Fruit fly (Drosophila melanogaster) whole organism, embryonic: ENCODE results near the gene ND-B18.

Experiments
- Awh ChIP-seq: fragments of 200-800 bp; sonication (Bioruptor generic); IDR thresholded peaks from 2 replicates; pipeline ENCODE4, ENCODE4 v1.3.6; 2022; ENCODE audit warnings: missing biosample characterization, missing genetic modification characterization
- B-H1 ChIP-seq: fragments of 200-800 bp; sonication (Bioruptor generic); IDR thresholded peaks from 3 replicates; pipeline ENCODE4 v1.3.6; 2022; ENCODE audit warnings: missing biosample characterization, missing genetic modification characterization
- C15 ChIP-seq: fragments of 200-800 bp; sonication (Bioruptor generic); IDR thresholded peaks from 3 replicates; pipeline ENCODE4 v1.3.6; 2022; ENCODE audit warnings: missing biosample characterization, missing genetic modification characterization
- CG10959 ChIP-seq: fragments of 200-800 bp; sonication (Bioruptor generic); IDR thresholded peaks from 2 replicates; pipeline ENCODE4 v1.3.6; 2022; ENCODE audit warnings: missing biosample characterization, missing genetic modification characterization
- CG11723 ChIP-seq: fragments of 200-800 bp; sonication (Bioruptor generic); optimal IDR thresholded peaks from 2 replicates; lab custom pipeline; 2017; ENCODE audit warnings: missing biosample characterization, mild to moderate bottlenecking, missing genetic modification characterization
- CG1233 ChIP-seq: fragments of 200-800 bp; sonication (Bioruptor generic); optimal IDR thresholded peaks from 4 replicates; lab custom pipeline; 2018; ENCODE audit warnings: missing biosample characterization, mild to moderate bottlenecking, missing genetic modification characterization
- CG13624 ChIP-seq: fragments of 200-800 bp; sonication (Bioruptor generic); optimal IDR thresholded peaks from 2 replicates; lab custom pipeline; 2016; ENCODE audit warnings: missing biosample characterization, missing genetic modification characterization
- CG14710 ChIP-seq: fragments of 200-800 bp; sonication (Bioruptor generic); optimal IDR thresholded peaks from 3 replicates; lab custom pipeline; 2019; ENCODE audit warnings: missing biosample characterization, mild to moderate bottlenecking, missing genetic modification characterization, moderate library complexity
- CG14965 ChIP-seq: fragments of 200-800 bp; sonication (Bioruptor generic); optimal IDR thresholded peaks from 2 replicates; lab custom pipeline; 2016; ENCODE audit warnings: missing biosample characterization, missing genetic modification characterization, borderline replicate concordance
- CG15514 ChIP-seq: fragments of 200-800 bp; sonication (Bioruptor generic); optimal IDR thresholded peaks from 3 replicates; lab custom pipeline; 2017; ENCODE audit warnings: missing biosample characterization, missing genetic modification characterization, mild to moderate bottlenecking, moderate library complexity, missing genetic modification reagents
- CG16813 ChIP-seq: fragments of 200-800 bp; sonication (Bioruptor generic); IDR thresholded peaks from 3 replicates; pipeline ENCODE4 v1.3.6; 2022; ENCODE audit warnings: missing biosample characterization, missing genetic modification characterization; ENCODE audit not compliant: partially characterized antibody
- CG18011 ChIP-seq: fragments of 200-800 bp; sonication (Bioruptor generic); optimal IDR thresholded peaks from 2 replicates; lab custom pipeline; 2017; ENCODE audit warnings: missing biosample characterization, missing genetic modification characterization, mild to moderate bottlenecking, moderate library complexity, missing genotype
- CG2875 ChIP-seq: fragments of 200-800 bp; sonication (Bioruptor generic); optimal IDR thresholded peaks from 2 replicates; lab custom pipeline; 2017; ENCODE audit warnings: missing biosample characterization, mild to moderate bottlenecking, missing genetic modification characterization, missing genetic modification reagents
- CG32767 ChIP-seq: fragments of 200-800 bp; sonication (Bioruptor generic); IDR thresholded peaks from 2 replicates; pipeline ENCODE4 v1.3.6; 2022; ENCODE audit warnings: missing biosample characterization, missing genetic modification characterization
- CG4282 ChIP-seq: fragments of 200-800 bp; sonication (Bioruptor generic); optimal IDR thresholded peaks from 2 replicates; lab custom pipeline; 2016; ENCODE audit warnings: missing biosample characterization, missing genetic modification characterization
- CG4328 ChIP-seq: fragments of 200-800 bp; sonication (Bioruptor generic); optimal IDR thresholded peaks from 3 replicates; lab custom pipeline; 2017; ENCODE audit warnings: missing biosample characterization, missing genetic modification reagents, missing genetic modification characterization
- CG4730 ChIP-seq: fragments of 200-800 bp; sonication (Bioruptor generic); IDR thresholded peaks from 2 replicates; pipeline ENCODE4 v1.3.6; 2022; ENCODE audit warnings: missing biosample characterization, missing genetic modification characterization
- CG4854 ChIP-seq: fragments of 200-800 bp; sonication (Bioruptor generic); optimal IDR thresholded peaks from 2 replicates; lab custom pipeline; 2016; ENCODE audit warnings: missing biosample characterization, missing genetic modification characterization, inconsistent platforms
- CG6813 ChIP-seq: fragments of 200-800 bp; sonication (Bioruptor generic); optimal IDR thresholded peaks from 2 replicates; lab custom pipeline; 2017; ENCODE audit warnings: missing biosample characterization, missing genetic modification characterization, mild to moderate bottlenecking, moderate library complexity, missing genetic modification reagents
- CG7745 ChIP-seq: fragments of 200-800 bp; sonication (Bioruptor generic); optimal IDR thresholded peaks from 2 replicates; lab custom pipeline; 2018; ENCODE audit warnings: missing biosample characterization, mild to moderate bottlenecking, missing genetic modification characterization, moderate library complexity
- CG8478 ChIP-seq: fragments of >200 bp; optimal IDR thresholded peaks from 2 replicates; lab custom pipeline; 2018
- CG9215 ChIP-seq: fragments of 200-800 bp; sonication (Bioruptor generic); IDR thresholded peaks from 2 replicates; pipeline ENCODE4 v1.3.6; 2022; ENCODE audit warnings: missing biosample characterization, missing genetic modification characterization
- Chrac-16 ChIP-seq: fragments of 200-800 bp; sonication (Bioruptor generic); optimal IDR thresholded peaks from 3 replicates; lab custom pipeline; 2016; ENCODE audit warnings: missing biosample characterization, missing genetic modification characterization
- Drgx ChIP-seq: fragments of 200-800 bp; sonication (Bioruptor generic); IDR thresholded peaks from 2 replicates; pipeline ENCODE4 v1.3.6; 2022; ENCODE audit warnings: missing biosample characterization, missing genetic modification characterization
- H15 ChIP-seq: fragments of 200-800 bp; sonication (Bioruptor generic); IDR thresholded peaks from 3 replicates; pipeline ENCODE4 v1.3.6; 2022; ENCODE audit warnings: missing biosample characterization, missing genetic modification characterization
- HLH54F ChIP-seq: fragments of 200-800 bp; sonication (Bioruptor generic); optimal IDR thresholded peaks from 3 replicates; lab custom pipeline; 2016; ENCODE audit warnings: missing biosample characterization, missing genetic modification characterization
- Mad ChIP-seq: fragments of 200-800 bp; sonication (Bioruptor generic); optimal IDR thresholded peaks from 2 replicates; lab custom pipeline; 2016; ENCODE audit warnings: missing biosample characterization, missing genetic modification characterization
- NC2α ChIP-seq: fragments of 200-800 bp; sonication (Bioruptor generic); optimal IDR thresholded peaks from 2 replicates; lab custom pipeline; 2016; ENCODE audit warnings: missing biosample characterization, missing genetic modification characterization
- NC2β ChIP-seq: fragments of 200-800 bp; sonication (Bioruptor generic); optimal IDR thresholded peaks from 2 replicates; lab custom pipeline; 2016; ENCODE audit warnings: missing biosample characterization, missing genetic modification characterization
- Optix ChIP-seq: fragments of 200-800 bp; sonication (Bioruptor generic); IDR thresholded peaks from 3 replicates; pipeline ENCODE4 v1.3.6; 2022; ENCODE audit warnings: missing biosample characterization, missing genetic modification characterization
- Ssrp ChIP-seq: fragments of 200-800 bp; sonication (Bioruptor generic); optimal IDR thresholded peaks from 2 replicates; lab custom pipeline; 2018; ENCODE audit warnings: missing biosample characterization, mild to moderate bottlenecking, missing genetic modification characterization, moderate library complexity
- TFAM ChIP-seq: fragments of 200-800 bp; sonication (Bioruptor generic); optimal IDR thresholded peaks from 2 replicates; lab custom pipeline; 2017; ENCODE audit warnings: missing biosample characterization, missing genetic modification characterization, inconsistent platforms
- Xbp1 ChIP-seq: fragments of 200-800 bp; sonication (Bioruptor generic); optimal IDR thresholded peaks from 3 replicates; lab custom pipeline; 2016; ENCODE audit warnings: missing biosample characterization, mild to moderate bottlenecking, missing genetic modification characterization
- ap ChIP-seq: fragments of 200-800 bp; sonication (Bioruptor generic); IDR thresholded peaks from 2 replicates; pipeline ENCODE4 v1.3.6; 2022; ENCODE audit warnings: missing biosample characterization, missing genetic modification characterization
- bowl ChIP-seq: fragments of 200-800 bp; sonication (Bioruptor generic); IDR thresholded peaks from 2 replicates; pipeline ENCODE4 v1.3.6; 2022; ENCODE audit warnings: missing biosample characterization, missing genetic modification characterization
- danr ChIP-seq: fragments of 200-800 bp; sonication (Bioruptor generic); IDR thresholded peaks from 2 replicates; pipeline ENCODE4 v1.3.6; 2022; ENCODE audit warnings: missing biosample characterization, missing genetic modification characterization
- exex ChIP-seq: fragments of 200-800 bp; sonication (Bioruptor generic); optimal IDR thresholded peaks from 4 replicates; lab custom pipeline; 2018; ENCODE audit warnings: missing biosample characterization, mild to moderate bottlenecking, missing genetic modification characterization, moderate library complexity
- fru ChIP-seq: fragments of >200 bp; optimal IDR thresholded peaks from 2 replicates; lab custom pipeline; 2017
- fu2 ChIP-seq: fragments of 200-800 bp; sonication (Bioruptor generic); optimal IDR thresholded peaks from 2 replicates; lab custom pipeline; 2016; ENCODE audit warnings: missing biosample characterization, missing genetic modification characterization
- insv ChIP-seq, 2 experiments: fragments of 200-800 bp; sonication (Bioruptor generic); optimal IDR thresholded peaks; 3 replicates each; lab custom pipeline; 2016 to 2018; ENCODE audit warnings: missing biosample characterization in 2 of 2, missing genetic modification characterization in 2 of 2
- jumu ChIP-seq: fragments of 200-800 bp; sonication (Bioruptor generic); optimal IDR thresholded peaks from 3 replicates; lab custom pipeline; 2016; ENCODE audit warnings: missing biosample characterization, missing genetic modification characterization
- kah ChIP-seq: fragments of 200-800 bp; sonication (Bioruptor generic); optimal IDR thresholded peaks from 2 replicates; lab custom pipeline; 2018; ENCODE audit warnings: missing biosample characterization, mild to moderate bottlenecking, missing genetic modification characterization
- lbe ChIP-seq: fragments of 200-800 bp; sonication (Bioruptor generic); optimal IDR thresholded peaks from 2 replicates; lab custom pipeline; 2016; ENCODE audit warnings: missing biosample characterization, mild to moderate bottlenecking, missing genetic modification characterization
- nerfin-1 ChIP-seq: fragments of 200-800 bp; sonication (Bioruptor generic); optimal IDR thresholded peaks from 3 replicates; lab custom pipeline; 2019; ENCODE audit warnings: missing biosample characterization, mild to moderate bottlenecking, missing genetic modification characterization, moderate library complexity
- nmo ChIP-seq: fragments of 200-800 bp; sonication (Bioruptor generic); optimal IDR thresholded peaks from 2 replicates; lab custom pipeline; 2018; ENCODE audit warnings: missing biosample characterization, mild to moderate bottlenecking, missing genetic modification characterization, moderate library complexity
- onecut ChIP-seq: fragments of 200-800 bp; sonication (Bioruptor generic); IDR thresholded peaks from 2 replicates; pipeline ENCODE4 v1.3.6; 2022; ENCODE audit warnings: missing biosample characterization, missing genetic modification characterization
- org-1 ChIP-seq: fragments of 200-800 bp; sonication (Bioruptor generic); optimal IDR thresholded peaks from 2 replicates; lab custom pipeline; 2017; ENCODE audit warnings: missing biosample characterization, missing genetic modification characterization
- pb ChIP-seq: fragments of 200-800 bp; sonication (Bioruptor generic); optimal IDR thresholded peaks from 3 replicates; lab custom pipeline; 2016; ENCODE audit warnings: missing biosample characterization, missing genetic modification characterization
- ro ChIP-seq: fragments of 200-800 bp; sonication (Bioruptor generic); IDR thresholded peaks from 2 replicates; pipeline ENCODE4 v1.3.6; 2022; ENCODE audit warnings: missing biosample characterization, missing genetic modification characterization
- stc ChIP-seq: fragments of 200-800 bp; sonication (Bioruptor generic); IDR thresholded peaks from 2 replicates; pipeline ENCODE4 v1.3.6; 2022; ENCODE audit warnings: missing biosample characterization, missing genetic modification characterization
- tap ChIP-seq: fragments of 200-800 bp; optimal IDR thresholded peaks from 3 replicates; lab custom pipeline; 2019; ENCODE audit warnings: missing biosample characterization, mild to moderate bottlenecking, missing genetic modification characterization, moderate library complexity
- unpg ChIP-seq: fragments of 200-800 bp; sonication (Bioruptor generic); optimal IDR thresholded peaks from 3 replicates; lab custom pipeline; 2018; ENCODE audit warnings: missing biosample characterization, mild to moderate bottlenecking, missing genetic modification characterization, moderate library complexity
- wor ChIP-seq: fragments of 200-800 bp; sonication (Bioruptor generic); IDR thresholded peaks from 2 replicates; pipeline ENCODE4 v1.3.6; 2022; ENCODE audit warnings: missing biosample characterization, missing genetic modification characterization

The ND-B18 gene

dm6 chrX:15026897-15027296, 36.6 kb upstream of the ND-B18 start (continued):
- TF ChIP-seq CG7745 (no peak), CG10959 (GFP tag; lab: Robert Waterston, UW) (no peak), nmo (GFP tag; lab: Kevin White, UChicago) (peak; percentile 24), danr (no peak), Awh (0 out of 2 replicates have a peak, but pooled peaks have one; percentile 46), ap (GFP tag; lab: Robert Waterston, UW) (no peak), lbe (peak; percentile 17), CG4282 (GFP tag; lab: Kevin White, UChicago) (no peak), nerfin-1 (tag; lab: Kevin White, UChicago) (no peak), CG6813 (GFP tag; lab: Kevin White, UChicago) (no peak), ro (GFP tag; lab: Robert Waterston, UW) (no peak), pb (GFP tag; lab: Kevin White, UChicago) (no peak), NC2β (GFP tag; lab: Kevin White, UChicago) (no peak), CG11723 (GFP tag; lab: Kevin White, UChicago) (no peak), CG32767 (GFP tag; lab: Robert Waterston, UW) (no peak), wor (0 out of 2 replicates have a peak, but pooled peaks have one; percentile 15), CG4328 (no peak), CG13624 (GFP tag; lab: Kevin White, UChicago) (no peak), CG4730 (no peak), CG1233 (GFP tag; lab: Kevin White, UChicago) (no peak), tap (no peak), H15 (GFP tag; lab: Robert Waterston, UW) (0 out of 3 replicates have a peak, but pooled peaks have one; percentile 26), onecut (GFP tag; lab: Robert Waterston, UW) (no peak), kah (GFP tag; lab: Kevin White, UChicago) (no peak), Mad (GFP tag; lab: Kevin White, UChicago) (no peak), bowl (GFP tag; lab: Robert Waterston, UW) (no peak), fru (no peak), CG18011 (GFP tag; lab: Kevin White, UChicago) (no peak), CG2875 (GFP tag; lab: Kevin White, UChicago) (no peak), CG14710 (tag; lab: Kevin White, UChicago) (no peak), B-H1 (GFP tag; lab: Robert Waterston, UW) (no peak), Optix (GFP tag; lab: Robert Waterston, UW) (no peak), CG16813 (GFP tag; lab: Robert Waterston, UW) (no peak), CG15514 (GFP tag; lab: Kevin White, UChicago) (no peak), CG8478 (no peak), insv (GFP tag; optimal IDR thresholded peaks at IDR 0.05; lab: Kevin White, UChicago) (peak in 1 of 2 experiments; percentile 29), HLH54F (GFP tag; lab: Kevin White, UChicago) (no peak), C15 (GFP tag; lab: Robert Waterston, UW) (no peak), fu2 (GFP tag; lab: Kevin White, UChicago) (no peak), CG4854 (GFP tag; lab: Kevin White, UChicago) (no peak), CG9215 (GFP tag; lab: Robert Waterston, UW) (no peak), jumu (GFP tag; lab: Kevin White, UChicago) (no peak), Drgx (GFP tag; lab: Robert Waterston, UW) (no peak), exex (no peak), unpg (GFP tag; lab: Kevin White, UChicago) (peak; percentile 34), TFAM (GFP tag; lab: Kevin White, UChicago) (no peak), Chrac-16 (no peak), CG14965 (GFP tag; lab: Kevin White, UChicago) (no peak), org-1 (no peak), stc (GFP tag; lab: Robert Waterston, UW) (0 out of 2 replicates have a peak, but pooled peaks have one; percentile 7), Xbp1 (GFP tag; lab: Kevin White, UChicago) (peak; percentile 23), Ssrp (tag; lab: Kevin White, UChicago) (no peak), NC2α (GFP tag; lab: Kevin White, UChicago) (no peak)
